Fruit fly (Drosophila melanogaster) whole organism, embryonic: ENCODE measurements around the gene KdelR.

Source experiments
- Adf1 ChIP-seq: fragments of 200-800 bp; sonication (Bioruptor generic); IDR thresholded peaks from 2 replicates; pipeline ENCODE4 v1.3.6; 2022; ENCODE audit warnings: missing biosample characterization, missing genetic modification characterization
- CG11247 ChIP-seq: fragments of 200-800 bp; sonication (Bioruptor generic); IDR thresholded peaks from 2 replicates; pipeline ENCODE4 v1.3.6; 2022; ENCODE audit warnings: missing biosample characterization, missing genetic modification characterization
- CG11723 ChIP-seq: fragments of 200-800 bp; sonication (Bioruptor generic); optimal IDR thresholded peaks from 2 replicates; lab custom pipeline; 2017; ENCODE audit warnings: missing biosample characterization, mild to moderate bottlenecking, missing genetic modification characterization
- CG12219 ChIP-seq: fragments of 200-800 bp; sonication (Bioruptor generic); optimal IDR thresholded peaks from 3 replicates; lab custom pipeline; 2018; ENCODE audit warnings: missing biosample characterization, mild to moderate bottlenecking, missing genetic modification characterization
- CG1233 ChIP-seq: fragments of 200-800 bp; sonication (Bioruptor generic); optimal IDR thresholded peaks from 4 replicates; lab custom pipeline; 2018; ENCODE audit warnings: missing biosample characterization, mild to moderate bottlenecking, missing genetic modification characterization
- CG12391 ChIP-seq: fragments of 200-800 bp; sonication (Bioruptor generic); optimal IDR thresholded peaks from 3 replicates; lab custom pipeline; 2018; ENCODE audit warnings: missing biosample characterization, mild to moderate bottlenecking, missing genetic modification characterization, moderate library complexity
- CG15269 ChIP-seq: fragments of 200-800 bp; sonication (Bioruptor generic); optimal IDR thresholded peaks from 2 replicates; lab custom pipeline; 2018; ENCODE audit warnings: missing biosample characterization, mild to moderate bottlenecking, missing genetic modification characterization, moderate library complexity
- CG17568 ChIP-seq: fragments of 200-800 bp; sonication (Bioruptor generic); optimal IDR thresholded peaks from 2 replicates; lab custom pipeline; 2018; ENCODE audit warnings: missing biosample characterization, mild to moderate bottlenecking, missing genetic modification characterization, moderate library complexity
- CG17612 ChIP-seq: fragments of 200-800 bp; sonication (Bioruptor generic); IDR thresholded peaks from 2 replicates; pipeline ENCODE4 v1.3.6; 2022; ENCODE audit warnings: missing biosample characterization, missing genetic modification characterization
- CG2199 ChIP-seq: fragments of 200-800 bp; sonication (Bioruptor generic); IDR thresholded peaks from 3 replicates; pipeline ENCODE4 v1.3.6; 2022; ENCODE audit warnings: missing biosample characterization, missing genetic modification characterization
- CG31441 ChIP-seq: fragments of 200-800 bp; sonication (Bioruptor generic); IDR thresholded peaks from 2 replicates; pipeline ENCODE4 v1.3.6; 2022; ENCODE audit warnings: missing biosample characterization, missing genetic modification characterization
- CG3847 ChIP-seq: fragments of 200-800 bp; sonication (Bioruptor generic); IDR thresholded peaks from 2 replicates; pipeline ENCODE4 v1.3.6; 2022; ENCODE audit warnings: missing biosample characterization, missing genetic modification characterization
- CG4617 ChIP-seq: fragments of 200-800 bp; sonication (Bioruptor generic); optimal IDR thresholded peaks from 3 replicates; lab custom pipeline; 2016; ENCODE audit warnings: missing biosample characterization, missing genetic modification characterization, borderline replicate concordance
- CG5953 ChIP-seq: fragments of 200-800 bp; sonication (Bioruptor generic); IDR thresholded peaks from 2 replicates; pipeline ENCODE4 v1.3.6; 2022; ENCODE audit warnings: missing biosample characterization, missing genetic modification characterization
- CG6683 ChIP-seq: fragments of 200-800 bp; sonication (Bioruptor generic); optimal IDR thresholded peaks from 2 replicates; lab custom pipeline; 2017; ENCODE audit warnings: missing biosample characterization, mild to moderate bottlenecking, missing genetic modification characterization, missing genetic modification reagents
- CG7357 ChIP-seq: fragments of 200-800 bp; sonication (Bioruptor generic); IDR thresholded peaks from 3 replicates; pipeline ENCODE4 v1.3.6; 2022; ENCODE audit warnings: missing biosample characterization, missing genetic modification characterization
- CG8359 ChIP-seq: fragments of 200-800 bp; sonication (Bioruptor generic); optimal IDR thresholded peaks from 2 replicates; lab custom pipeline; 2017; ENCODE audit warnings: missing biosample characterization, mild to moderate bottlenecking, missing genetic modification characterization, borderline replicate concordance
- CG8388 ChIP-seq: fragments of 200-800 bp; sonication (Bioruptor generic); optimal IDR thresholded peaks from 2 replicates; lab custom pipeline; 2019; ENCODE audit warnings: missing biosample characterization, mild to moderate bottlenecking, missing genetic modification characterization, moderate library complexity
- CG8765 ChIP-seq: fragments of 200-800 bp; sonication (Bioruptor generic); IDR thresholded peaks from 2 replicates; pipeline ENCODE4 v1.3.6; 2022; ENCODE audit warnings: missing biosample characterization, missing genetic modification characterization
- CG8924 ChIP-seq: fragments of 200-800 bp; optimal IDR thresholded peaks from 3 replicates; lab custom pipeline; 2019; ENCODE audit warnings: missing biosample characterization, mild to moderate bottlenecking, missing genetic modification characterization, moderate library complexity
- CG9437 ChIP-seq: fragments of 200-800 bp; sonication (Bioruptor generic); optimal IDR thresholded peaks from 2 replicates; lab custom pipeline; 2018; ENCODE audit warnings: missing biosample characterization, mild to moderate bottlenecking, missing genetic modification characterization
- CG9817 ChIP-seq: fragments of 200-800 bp; sonication (Bioruptor generic); optimal IDR thresholded peaks from 2 replicates; lab custom pipeline; 2018; ENCODE audit warnings: missing biosample characterization, mild to moderate bottlenecking, missing genetic modification characterization, moderate library complexity
- CHES-1-like ChIP-seq: fragments of 200-800 bp; sonication (Bioruptor generic); optimal IDR thresholded peaks from 2 replicates; lab custom pipeline; 2016; ENCODE audit warnings: missing biosample characterization, missing genetic modification characterization
- Camta ChIP-seq: fragments of 200-800 bp; sonication (Bioruptor generic); optimal IDR thresholded peaks from 2 replicates; lab custom pipeline; 2016; ENCODE audit warnings: missing biosample characterization, missing genetic modification characterization
- CkIIα-i1 ChIP-seq: fragments of 200-800 bp; sonication (Bioruptor generic); IDR thresholded peaks from 2 replicates; pipeline ENCODE4 v1.3.6; 2022; ENCODE audit warnings: missing biosample characterization, missing genetic modification characterization
- Dip2 ChIP-seq: fragments of 200-800 bp; sonication (Bioruptor generic); IDR thresholded peaks from 2 replicates; pipeline ENCODE4 v1.3.6; 2022; ENCODE audit warnings: missing biosample characterization, missing genetic modification characterization
- Doc2 ChIP-seq: fragments of 200-800 bp; sonication (Bioruptor generic); IDR thresholded peaks from 2 replicates; pipeline ENCODE4 v1.3.6; 2022; ENCODE audit warnings: missing biosample characterization, missing genetic modification characterization
- Ets65A ChIP-seq: fragments of 200-800 bp; sonication (Bioruptor generic); peaks from one replicate; lab custom pipeline; 2016; ENCODE audit warnings: missing biosample characterization, missing genetic modification characterization
- Fer2 ChIP-seq: fragments of 200-800 bp; sonication (Bioruptor generic); optimal IDR thresholded peaks from 2 replicates; lab custom pipeline; 2018; ENCODE audit warnings: missing biosample characterization, mild to moderate bottlenecking, missing genetic modification characterization, moderate library complexity
- HmgD ChIP-seq: fragments of 200-800 bp; sonication (Bioruptor generic); optimal IDR thresholded peaks from 3 replicates; lab custom pipeline; 2016; ENCODE audit warnings: missing biosample characterization, missing genetic modification characterization
- Hr3 ChIP-seq: fragments of 200-800 bp; sonication (Bioruptor generic); optimal IDR thresholded peaks from 3 replicates; lab custom pipeline; 2016; ENCODE audit warnings: missing biosample characterization, missing genetic modification characterization
- Ravus ChIP-seq: fragments of 200-800 bp; sonication (Bioruptor generic); IDR thresholded peaks from 2 replicates; pipeline ENCODE4 v1.3.6; 2022; ENCODE audit warnings: missing biosample characterization, missing genetic modification characterization
- bab2 ChIP-seq: fragments of 200-800 bp; sonication (Bioruptor generic); optimal IDR thresholded peaks from 2 replicates; lab custom pipeline; 2016; ENCODE audit warnings: missing biosample characterization, missing genetic modification characterization
- bowl ChIP-seq: fragments of 200-800 bp; sonication (Bioruptor generic); IDR thresholded peaks from 2 replicates; pipeline ENCODE4 v1.3.6; 2022; ENCODE audit warnings: missing biosample characterization, missing genetic modification characterization
- ewg ChIP-seq: fragments of 200-800 bp; sonication (Bioruptor generic); optimal IDR thresholded peaks from 3 replicates; lab custom pipeline; 2017; ENCODE audit warnings: mild to moderate bottlenecking, missing biosample characterization, missing genetic modification reagents, missing genetic modification characterization
- exex ChIP-seq: fragments of 200-800 bp; sonication (Bioruptor generic); optimal IDR thresholded peaks from 4 replicates; lab custom pipeline; 2018; ENCODE audit warnings: missing biosample characterization, mild to moderate bottlenecking, missing genetic modification characterization, moderate library complexity
- eyg ChIP-seq: fragments of 200-800 bp; sonication (Bioruptor generic); optimal IDR thresholded peaks from 3 replicates; lab custom pipeline; 2016; ENCODE audit warnings: missing biosample characterization, missing genetic modification characterization
- gce ChIP-seq: fragments of 200-800 bp; sonication (Bioruptor generic); IDR thresholded peaks from 3 replicates; pipeline ENCODE4 v1.3.6; 2022; ENCODE audit warnings: missing biosample characterization, missing genetic modification characterization
- insv ChIP-seq, 2 experiments: fragments of 200-800 bp; sonication (Bioruptor generic); optimal IDR thresholded peaks; 3 replicates each; lab custom pipeline; 2016 to 2018; ENCODE audit warnings: missing biosample characterization in 2 of 2, missing genetic modification characterization in 2 of 2
- kni ChIP-seq: fragments of 200-800 bp; sonication (Bioruptor generic); optimal IDR thresholded peaks from 3 replicates; lab custom pipeline; 2017; ENCODE audit warnings: mild to moderate bottlenecking, missing biosample characterization, missing genetic modification reagents, missing genetic modification characterization
- nmo ChIP-seq: fragments of 200-800 bp; sonication (Bioruptor generic); optimal IDR thresholded peaks from 2 replicates; lab custom pipeline; 2018; ENCODE audit warnings: missing biosample characterization, mild to moderate bottlenecking, missing genetic modification characterization, moderate library complexity
- pfk ChIP-seq: fragments of 200-800 bp; sonication (Bioruptor generic); optimal IDR thresholded peaks from 2 replicates; lab custom pipeline; 2018; ENCODE audit warnings: missing biosample characterization, mild to moderate bottlenecking, missing genetic modification characterization, moderate library complexity
- phol ChIP-seq: fragments of 200-800 bp; sonication (Bioruptor generic); optimal IDR thresholded peaks from 3 replicates; lab custom pipeline; 2018; ENCODE audit warnings: missing biosample characterization, mild to moderate bottlenecking, missing genetic modification characterization, moderate library complexity
- salm ChIP-seq: fragments of 200-800 bp; sonication (Bioruptor generic); optimal IDR thresholded peaks from 2 replicates; lab custom pipeline; 2018; ENCODE audit warnings: missing biosample characterization, mild to moderate bottlenecking, missing genetic modification characterization
- sd ChIP-seq: fragments of 200-800 bp; sonication (Bioruptor generic); optimal IDR thresholded peaks from 3 replicates; lab custom pipeline; 2018; ENCODE audit warnings: missing biosample characterization, mild to moderate bottlenecking, missing genetic modification characterization, moderate library complexity
- so ChIP-seq: fragments of 200-800 bp; sonication (Bioruptor generic); IDR thresholded peaks from 3 replicates; pipeline ENCODE4 v1.3.6; 2022; ENCODE audit warnings: missing biosample characterization, missing genetic modification characterization
- tin ChIP-seq: fragments of 200-800 bp; sonication (Bioruptor generic); optimal IDR thresholded peaks from 3 replicates; lab custom pipeline; 2016; ENCODE audit warnings: missing biosample characterization, missing genetic modification characterization
- tup ChIP-seq: fragments of 200-800 bp; sonication (Bioruptor generic); optimal IDR thresholded peaks from 2 replicates; lab custom pipeline; 2016; ENCODE audit warnings: missing biosample characterization, mild to moderate bottlenecking, missing genetic modification characterization, moderate library complexity
- wdn ChIP-seq: fragments of 200-800 bp; sonication (Bioruptor generic); IDR thresholded peaks from 2 replicates; pipeline ENCODE4 v1.3.6; 2022; ENCODE audit warnings: missing biosample characterization, missing genetic modification characterization
- wor ChIP-seq: fragments of 200-800 bp; sonication (Bioruptor generic); IDR thresholded peaks from 2 replicates; pipeline ENCODE4 v1.3.6; 2022; ENCODE audit warnings: missing biosample characterization, missing genetic modification characterization
- zfh2 ChIP-seq: fragments of 200-800 bp; sonication (Bioruptor generic); optimal IDR thresholded peaks from 2 replicates; lab custom pipeline; 2016; ENCODE audit warnings: missing biosample characterization, missing genetic modification characterization

KdelR gene

dm6 chr2L:10474268-10474678 lies 47.6 kb downstream of the KdelR start, which contains the start of gene RluA-1 (continued):
- peak; percentile 100 for TF ChIP-seq CG8924 (tag; lab: Kevin White, UChicago)
- peak; percentile 100 for TF ChIP-seq CG12391 (tag; lab: Kevin White, UChicago)
- peak; percentile 90 for TF ChIP-seq Adf1 (GFP tag; lab: Robert Waterston, UW)
- peak; percentile 99 for TF ChIP-seq ewg (GFP tag; lab: Kevin White, UChicago)
- TF ChIP-seq CG11247 (GFP tag; lab: Robert Waterston, UW): peak; percentile 99
- TF ChIP-seq CG8388 (GFP tag; lab: Kevin White, UChicago): peak; percentile 99
- TF ChIP-seq wdn (GFP tag; lab: Robert Waterston, UW): peak; percentile 99
- TF ChIP-seq CG15269 (tag; lab: Kevin White, UChicago): peak; percentile 100
- TF ChIP-seq pfk (GFP tag; lab: Kevin White, UChicago): peak; percentile 65
- TF ChIP-seq CG7357 (GFP tag; lab: Robert Waterston, UW): peak; percentile 97
- TF ChIP-seq CG6683 (GFP tag; lab: Kevin White, UChicago): peak; percentile 98
- TF ChIP-seq gce (GFP tag; lab: Robert Waterston, UW): peak; percentile 100
- TF ChIP-seq salm (tag; lab: Kevin White, UChicago): peak; percentile 99
- TF ChIP-seq HmgD (GFP tag; lab: Kevin White, UChicago): peak; percentile 53
- TF ChIP-seq kni (GFP tag; lab: Kevin White, UChicago): peak; percentile 94
- TF ChIP-seq CG8359 (GFP tag; lab: Kevin White, UChicago): peak; percentile 96
- TF ChIP-seq Hr3: peak; percentile 99
- peak; percentile 97 for TF ChIP-seq tup (GFP tag; lab: Kevin White, UChicago)
- TF ChIP-seq CHES-1-like (GFP tag; lab: Kevin White, UChicago): peak; percentile 89
- TF ChIP-seq CG5953 (GFP tag; lab: Robert Waterston, UW): peak; percentile 96
- TF ChIP-seq so (GFP tag; lab: Robert Waterston, UW): peak; percentile 97
- peak; percentile 78 for TF ChIP-seq Camta
- peak; percentile 99 for TF ChIP-seq CG17612 (GFP tag; lab: Robert Waterston, UW)
- TF ChIP-seq sd: peak; percentile 97
- TF ChIP-seq CG11723: peak; percentile 99
- TF ChIP-seq CkIIα-i1 (GFP tag; lab: Robert Waterston, UW): no peak
- TF ChIP-seq CG31441: peak; percentile 99
- TF ChIP-seq CG3847 (GFP tag; lab: Robert Waterston, UW): peak; percentile 99
- peak; percentile 99 for TF ChIP-seq tin (GFP tag; lab: Kevin White, UChicago)
- peak; percentile 98 for TF ChIP-seq Ets65A (GFP tag; lab: Kevin White, UChicago)
- peak; percentile 99 for TF ChIP-seq wor (GFP tag; lab: Robert Waterston, UW)
- peak; percentile 98 for TF ChIP-seq Fer2 (tag; lab: Kevin White, UChicago)
- TF ChIP-seq bowl (GFP tag; lab: Robert Waterston, UW): peak; percentile 99
- peak; percentile 96 for TF ChIP-seq bab2 (GFP tag; lab: Kevin White, UChicago)
- TF ChIP-seq Dip2 (GFP tag; lab: Robert Waterston, UW): peak; percentile 77; the same call in 1 of the 2 replicates
- peak; percentile 97 for TF ChIP-seq Ravus (GFP tag; lab: Robert Waterston, UW)
- TF ChIP-seq exex (tag; lab: Kevin White, UChicago): peak; percentile 92
- peak; percentile 99 for TF ChIP-seq CG12219 (GFP tag; lab: Kevin White, UChicago)
- TF ChIP-seq CG2199 (GFP tag; lab: Robert Waterston, UW): peak; percentile 100
- peak; percentile 99 for TF ChIP-seq CG1233 (GFP tag; lab: Kevin White, UChicago)
- peak; percentile 97 for TF ChIP-seq CG9437
- peak; percentile 99 for TF ChIP-seq CG17568 (GFP tag; lab: Kevin White, UChicago)
- TF ChIP-seq CG4617 (GFP tag; lab: Kevin White, UChicago): peak; percentile 99
- peak; percentile 99 for TF ChIP-seq phol (tag; lab: Kevin White, UChicago)
- TF ChIP-seq eyg (GFP tag; lab: Kevin White, UChicago): peak; percentile 79
- peak; percentile 98 for TF ChIP-seq CG8765 (GFP tag; lab: Robert Waterston, UW)
- peak; percentile 41 to 82 for TF ChIP-seq insv (GFP tag; optimal IDR thresholded peaks at IDR 0.05; lab: Kevin White, UChicago)
- peak; percentile 100 for TF ChIP-seq nmo (GFP tag; lab: Kevin White, UChicago)
- TF ChIP-seq Doc2: peak; percentile 95
- TF ChIP-seq zfh2 (GFP tag; lab: Kevin White, UChicago): peak; percentile 85
- peak; percentile 99 for TF ChIP-seq CG9817 (tag; lab: Kevin White, UChicago)
